Fruit fly (Drosophila melanogaster): ENCODE data around the gene CG10949.

dm6 chr2L:20427401-20427800, 10.7 kb upstream of the CG10949 start:
- TF ChIP-seq vnd (GFP tag; IDR thresholded peaks at IDR 0.05; ENCODE audit: partially characterized antibody) (peak; percentile 76), crp (GFP tag; optimal IDR thresholded peaks at IDR 0.05) (no peak), gfzf (GFP tag; optimal IDR thresholded peaks at IDR 0.05) (no peak), psq (GFP tag; optimal IDR thresholded peaks at IDR 0.05) (no peak), sna (GFP tag; IDR thresholded peaks at IDR 0.05; ENCODE audit: partially characterized antibody) (peak; percentile 79), trem (tag; optimal IDR thresholded peaks at IDR 0.05) (no peak)
